Fruit fly (Drosophila melanogaster) Kc167 (cell line): ENCODE measurements around the gene Atox1.

Source experiments
- Myc ChIP-seq: fragments of >200 bp; optimal IDR thresholded peaks from 2 replicates; lab custom pipeline; 2017; ENCODE audit warnings: missing external identifiers
- Sin3A ChIP-seq: fragments of >200 bp; optimal IDR thresholded peaks from 2 replicates; lab custom pipeline; 2018; ENCODE audit warnings: missing external identifiers
- h ChIP-seq: fragments of >200 bp; optimal IDR thresholded peaks from 3 replicates; lab custom pipeline; 2018; ENCODE audit warnings: missing external identifiers
- insv ChIP-seq: fragments of >200 bp; optimal IDR thresholded peaks from 3 replicates; lab custom pipeline; 2018; ENCODE audit warnings: missing external identifiers
- psq ChIP-seq: fragments of >200 bp; optimal IDR thresholded peaks from 2 replicates; lab custom pipeline; 2017; ENCODE audit warnings: missing external identifiers
- ttk ChIP-seq: sonication (Bioruptor generic); optimal IDR thresholded peaks from 2 replicates; lab custom pipeline; 2017; ENCODE audit warnings: missing external identifiers

The Atox1 gene

DNA sequence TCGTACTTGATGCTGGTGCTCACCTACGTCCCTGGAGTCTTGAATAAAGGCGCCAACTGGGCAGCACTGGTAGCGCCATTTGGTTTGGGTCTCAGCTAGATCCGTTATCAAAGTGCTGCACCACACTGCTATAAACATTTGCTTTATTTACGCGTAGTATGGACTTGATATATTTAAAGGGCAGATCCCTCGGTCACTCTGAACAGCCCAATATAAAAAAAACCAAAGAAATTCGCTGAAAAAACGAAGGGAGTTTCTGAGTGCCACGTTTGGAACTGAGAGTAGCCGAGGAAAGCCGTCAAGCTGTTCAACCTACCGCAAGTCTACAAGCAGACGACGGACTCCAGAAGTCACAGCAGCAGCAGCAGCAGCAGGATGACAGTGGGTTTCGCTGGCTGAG is at the start of gene Atox1:
Atox1 (plus strand) TSS at position 181 of the 400 bp plus-strand sequence.
- TF ChIP-seq psq (no peak), Sin3A (lab: Kevin White, UChicago) (no peak), h (lab: Kevin White, UChicago) (no peak), Myc (lab: Kevin White, UChicago) (no peak), ttk (no peak), insv (no peak)

DNA sequence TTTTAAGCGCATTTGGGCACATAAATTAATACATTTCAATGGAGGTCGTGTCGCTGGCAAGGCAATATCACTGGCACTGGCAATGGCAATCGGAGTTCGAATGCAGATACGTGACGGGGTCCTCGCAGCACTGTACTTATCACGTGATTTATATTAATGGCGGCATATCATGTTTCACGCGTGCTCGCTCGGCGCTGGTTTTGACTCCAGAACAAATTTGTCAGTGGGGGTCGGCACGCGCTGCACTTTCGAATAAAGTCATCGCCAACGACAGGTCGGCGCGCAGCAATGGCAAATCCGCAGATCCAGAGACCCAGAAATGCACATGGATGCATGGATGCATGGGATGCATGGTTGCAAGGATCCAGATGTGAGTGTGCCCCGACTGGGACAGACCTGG is 49.5 kb upstream of the Atox1 start:
- TF ChIP-seq h (lab: Kevin White, UChicago) (no peak), Sin3A (lab: Kevin White, UChicago) (no peak), ttk (no peak), Myc (lab: Kevin White, UChicago) (no peak), psq (no peak), insv (no peak)

DNA sequence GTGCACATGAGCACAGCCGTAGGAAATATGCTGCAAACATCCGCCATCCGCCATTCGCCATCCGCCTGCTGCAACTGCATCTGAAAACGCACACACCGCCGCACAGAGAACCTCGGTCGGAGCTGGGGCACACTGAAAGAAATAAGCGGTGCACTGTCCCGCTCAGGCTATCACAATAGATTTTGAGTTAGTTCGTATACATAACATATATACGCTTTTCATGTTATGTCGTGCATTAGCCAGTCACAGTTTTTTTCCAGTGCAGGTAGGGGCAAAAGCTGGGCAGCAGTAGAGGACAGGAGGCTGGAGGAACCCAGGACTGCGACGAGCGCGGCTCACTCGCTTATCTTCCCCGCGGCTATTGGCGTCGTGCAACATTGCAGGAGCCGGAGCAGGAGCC is 46.4 kb upstream of the Atox1 start:
- TF ChIP-seq insv (no peak), psq (no peak), ttk (no peak)

DNA sequence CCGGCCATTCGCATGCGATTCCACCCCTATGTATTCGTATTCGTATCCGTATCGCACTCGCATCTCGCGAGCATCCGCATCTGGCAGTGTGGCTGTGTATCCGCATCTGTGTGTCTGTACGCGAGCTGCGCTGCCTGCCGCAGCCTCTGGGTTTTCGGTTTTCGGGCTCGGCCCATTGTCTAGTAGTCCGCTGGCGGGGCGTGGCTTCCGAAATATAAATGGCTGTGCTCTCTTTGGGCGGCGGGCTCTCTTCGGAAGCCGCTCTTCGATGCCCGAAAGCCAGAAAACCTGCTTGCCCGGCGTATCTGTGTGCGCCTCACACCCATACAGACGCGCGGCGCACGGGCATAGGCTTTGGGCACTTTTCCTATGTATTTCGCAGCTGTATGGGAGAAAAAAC is 42.5 kb upstream of the Atox1 start:
- TF ChIP-seq Myc (lab: Kevin White, UChicago): no peak
- no peak for TF ChIP-seq ttk
- no peak for TF ChIP-seq Sin3A (lab: Kevin White, UChicago)
- no peak for TF ChIP-seq psq
- no peak for TF ChIP-seq h (lab: Kevin White, UChicago)
- no peak for TF ChIP-seq insv

DNA sequence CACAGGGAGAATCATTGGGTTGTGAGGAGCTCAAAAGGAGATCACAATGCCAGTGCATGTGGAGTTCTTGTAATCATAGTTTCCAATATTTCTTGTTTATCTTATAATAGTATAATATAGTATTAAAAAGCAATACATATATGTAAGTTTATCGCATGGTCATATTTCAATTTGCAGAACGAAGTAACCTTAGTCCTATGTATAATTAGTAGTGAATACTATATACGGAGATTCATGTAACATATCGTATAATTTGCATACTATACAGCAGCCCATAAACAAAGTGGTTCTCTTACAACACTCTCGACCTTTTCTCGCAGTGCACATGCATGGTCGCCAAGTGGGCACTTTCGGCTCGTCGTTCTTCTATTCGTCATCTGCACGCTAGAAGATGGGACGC is 38.5 kb upstream of the Atox1 start:
- no peak for TF ChIP-seq ttk

DNA sequence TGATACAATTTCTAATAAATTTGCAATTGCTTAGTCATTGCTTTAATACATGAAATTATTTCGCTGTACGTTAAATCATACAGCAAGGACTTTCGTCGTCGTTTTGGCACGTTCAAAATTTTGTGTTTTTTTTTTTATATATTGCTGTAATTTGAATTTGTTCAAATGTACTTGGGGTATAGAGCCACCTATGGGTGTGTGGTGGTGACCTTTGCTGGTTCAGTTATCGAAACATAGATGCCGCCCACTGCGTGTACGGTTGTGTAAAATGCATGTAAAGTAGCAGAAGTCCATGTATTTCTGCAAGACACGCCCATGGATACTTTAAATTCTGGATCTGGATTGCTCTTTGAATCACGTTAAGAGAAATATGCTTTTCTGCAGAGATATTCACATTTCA is 36.5 kb upstream of the Atox1 start:
- TF ChIP-seq ttk (no peak), psq (no peak), Sin3A (lab: Kevin White, UChicago) (no peak), Myc (lab: Kevin White, UChicago) (no peak), h (lab: Kevin White, UChicago) (no peak), insv (no peak)

DNA sequence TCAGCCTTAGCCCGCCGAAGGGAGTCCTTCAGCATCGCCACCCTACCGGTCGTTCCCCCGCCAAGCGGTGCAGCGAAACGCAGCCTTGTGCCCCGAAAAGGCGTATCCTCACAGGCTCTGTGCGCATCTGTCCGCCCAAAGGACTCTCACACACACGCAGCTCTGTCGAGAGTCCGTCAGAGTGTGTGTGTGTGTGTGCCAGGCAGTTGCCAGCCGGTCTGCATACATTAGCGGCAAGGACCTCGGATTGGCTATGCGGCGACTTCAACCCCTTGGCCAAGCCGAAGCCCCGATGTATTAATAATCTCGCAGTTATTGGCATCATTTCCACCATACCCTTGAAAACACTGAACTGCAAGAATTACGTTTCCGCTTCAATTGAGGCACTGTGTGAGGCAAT is 30.3 kb upstream of the Atox1 start:
- no peak for TF ChIP-seq Sin3A (lab: Kevin White, UChicago)
- no peak for TF ChIP-seq h (lab: Kevin White, UChicago)

DNA sequence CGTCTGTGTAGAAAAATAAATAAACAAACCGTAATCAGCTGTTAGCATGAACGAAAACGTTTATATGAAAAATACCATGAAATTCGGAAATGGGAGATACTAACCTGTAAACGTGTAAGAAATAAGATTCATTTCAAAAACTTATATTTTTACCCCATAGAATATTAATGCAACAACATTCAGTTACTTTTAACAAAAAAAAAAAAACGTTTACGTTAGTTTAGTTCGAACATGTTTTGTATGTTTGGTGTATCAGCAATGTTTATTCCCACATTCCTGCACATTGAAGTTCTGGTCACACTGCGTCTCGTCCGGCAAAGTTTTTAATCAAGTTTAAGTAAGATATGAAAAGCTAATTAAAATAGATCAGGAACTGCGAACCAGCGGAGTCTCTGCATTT is 23.4 kb upstream of the Atox1 start, which contains the start of the genes S1P and CG11307:
S1P (minus strand) TSS at position 23 of the 400 bp plus-strand sequence.
CG11307 (plus strand) TSS at position 270 of the 400 bp plus-strand sequence.
- TF ChIP-seq Sin3A (lab: Kevin White, UChicago): no peak
- no peak for TF ChIP-seq psq
- no peak for TF ChIP-seq Myc (lab: Kevin White, UChicago)
- TF ChIP-seq ttk: no peak
- no peak for TF ChIP-seq h (lab: Kevin White, UChicago)

DNA sequence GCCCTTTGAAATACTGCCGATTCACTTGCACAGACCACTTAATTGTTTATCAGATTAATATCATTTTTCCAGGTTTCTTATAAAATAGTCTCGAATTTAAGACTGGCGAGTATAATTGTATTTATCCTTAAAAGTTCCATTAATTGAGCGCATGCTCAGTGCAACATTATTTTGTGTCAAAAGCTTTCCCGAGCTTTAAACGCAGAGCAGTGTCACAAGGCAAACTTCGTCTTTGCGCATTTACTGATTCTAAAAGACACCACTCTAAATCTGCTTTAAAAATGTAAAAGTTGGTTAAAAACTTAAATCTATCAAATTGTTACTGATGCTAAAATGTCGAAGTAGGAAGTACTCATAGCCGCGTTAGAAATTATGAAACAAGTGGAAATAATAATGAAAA is 15.2 kb upstream of the Atox1 start, which contains the start of the genes CG7166 and Alg11:
CG7166 (minus strand) TSS at position 101 of the 400 bp plus-strand sequence.
Alg11 (plus strand) TSS at position 260 of the 400 bp plus-strand sequence.
- no peak for TF ChIP-seq Sin3A (lab: Kevin White, UChicago)
- TF ChIP-seq ttk: no peak
- TF ChIP-seq insv: no peak
- no peak for TF ChIP-seq h (lab: Kevin White, UChicago)
- TF ChIP-seq Myc (lab: Kevin White, UChicago): no peak
- TF ChIP-seq psq: no peak

DNA sequence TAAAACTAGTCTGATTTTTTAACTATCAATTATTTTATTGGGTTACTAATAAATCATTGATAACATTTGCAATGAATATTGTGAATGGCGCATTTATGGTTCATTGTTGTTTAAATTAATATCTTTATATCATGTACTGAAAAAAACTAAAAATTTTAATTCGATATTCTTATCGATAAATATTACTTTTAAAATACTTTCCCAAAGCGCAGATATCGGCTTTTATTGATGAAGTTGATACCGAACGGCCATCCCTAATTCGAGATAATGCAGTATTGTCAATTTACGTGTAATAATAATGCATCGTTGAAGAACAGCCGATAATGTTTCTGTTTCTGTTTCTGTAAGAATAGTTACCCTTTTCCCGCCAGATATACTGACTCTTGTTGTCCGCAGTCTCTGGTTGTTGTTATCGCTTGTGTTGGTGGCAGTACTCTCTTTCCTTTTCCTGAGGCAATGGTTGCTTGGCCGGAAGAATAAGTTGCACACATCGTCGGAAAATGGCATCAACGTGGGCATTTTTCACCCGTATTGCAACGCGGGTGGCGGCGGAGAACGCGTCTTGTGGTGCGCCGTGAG is 14.7 kb upstream of the Atox1 start:
- TF ChIP-seq psq (no peak), Sin3A (lab: Kevin White, UChicago) (no peak), ttk (no peak), h (lab: Kevin White, UChicago) (no peak), insv (no peak), Myc (lab: Kevin White, UChicago) (no peak)

DNA sequence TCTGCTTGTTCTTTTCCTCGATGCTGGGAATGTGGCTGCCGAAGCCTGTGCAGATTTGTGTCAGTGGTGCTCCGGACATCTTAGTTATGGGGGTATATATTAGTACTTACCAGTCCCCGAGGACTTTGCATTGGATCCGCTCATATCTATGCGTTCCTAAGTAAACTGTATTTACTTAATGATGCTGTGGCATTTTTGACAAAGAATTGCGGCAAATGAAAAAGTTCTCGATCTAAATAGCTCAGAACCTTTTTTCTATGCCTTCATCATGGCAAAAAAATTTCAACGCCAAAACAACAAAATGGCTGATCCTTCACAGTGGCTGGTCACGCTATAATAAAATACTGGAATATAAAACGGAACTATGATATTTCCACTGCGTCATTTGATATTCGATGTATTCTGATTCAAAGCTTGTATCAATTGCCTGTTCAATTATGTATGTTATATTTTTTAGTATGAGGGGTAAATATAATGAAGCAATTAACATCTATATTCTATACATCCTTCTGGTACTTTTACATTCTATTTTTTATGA is 6.6 kb upstream of the Atox1 start, which contains the start of gene MED1:
MED1 (minus strand) TSS at position 295 of the 538 bp plus-strand sequence.
- TF ChIP-seq psq (no peak), h (lab: Kevin White, UChicago) (no peak), ttk (no peak), Myc (lab: Kevin White, UChicago) (no peak), insv (no peak)

DNA sequence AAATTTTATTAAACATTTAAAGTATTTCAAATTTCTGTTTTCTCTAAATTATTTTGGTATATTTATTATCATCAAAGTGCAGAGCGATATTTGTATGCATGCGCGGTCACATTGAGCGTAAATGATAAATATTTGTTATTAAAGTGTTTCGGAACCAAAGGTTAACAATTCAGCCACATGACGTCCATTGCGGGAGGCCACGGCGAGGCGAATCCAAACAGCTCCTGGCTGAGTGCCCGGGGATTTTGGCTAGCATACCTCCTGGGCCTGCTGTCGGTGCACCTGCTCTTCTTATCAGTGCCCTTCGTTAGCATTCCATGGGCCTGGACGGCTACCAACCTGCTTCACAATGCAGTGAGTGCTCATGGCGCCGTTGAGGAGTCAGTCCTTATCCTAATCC is 5.6 kb upstream of the Atox1 start, which contains the start of gene ORMDL:
ORMDL (plus strand) TSS at position 98 of the 400 bp plus-strand sequence.
- TF ChIP-seq ttk (no peak), h (lab: Kevin White, UChicago) (no peak), Myc (lab: Kevin White, UChicago) (no peak), Sin3A (lab: Kevin White, UChicago) (no peak), psq (no peak), insv (no peak)

DNA sequence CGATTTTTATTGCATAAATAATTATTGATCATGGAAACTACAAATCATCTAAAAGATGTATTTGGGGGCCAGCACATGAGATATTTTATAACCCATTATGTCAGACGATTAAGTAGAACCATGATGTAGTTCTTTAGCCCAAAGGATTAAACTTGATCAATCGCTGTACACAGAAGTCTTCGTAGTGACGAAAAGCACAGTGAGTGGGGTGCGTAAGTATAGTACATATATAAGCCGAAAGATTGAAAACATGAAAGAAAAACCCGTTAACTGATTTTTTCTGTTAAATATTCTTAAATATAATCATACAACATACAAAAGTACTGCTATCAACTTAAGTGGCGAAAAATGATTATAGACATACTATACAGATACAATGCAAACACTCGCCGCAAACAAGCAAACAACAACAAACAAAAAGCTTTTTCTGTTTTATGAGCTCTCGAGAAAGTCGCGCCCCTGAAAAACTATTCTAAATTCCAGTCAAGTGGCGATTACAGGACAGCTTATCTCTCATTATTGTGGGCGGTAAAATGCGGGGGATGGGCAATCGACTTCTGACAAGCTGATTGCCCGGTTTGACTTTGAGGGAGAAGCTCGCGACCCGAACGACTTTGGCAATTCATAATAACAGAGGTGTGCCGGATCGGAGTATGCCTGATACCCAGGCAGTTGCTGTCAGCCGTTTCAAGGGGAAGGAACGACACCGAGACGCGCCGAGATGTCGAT is 4.4 kb upstream of the Atox1 start, which contains the start of gene CG32444:
CG32444 (plus strand) TSS at position 683 of the 729 bp plus-strand sequence.
- TF ChIP-seq insv: no peak
- TF ChIP-seq ttk: no peak
- no peak for TF ChIP-seq psq
- no peak for TF ChIP-seq Sin3A (lab: Kevin White, UChicago)
- TF ChIP-seq h (lab: Kevin White, UChicago): no peak
- no peak for TF ChIP-seq Myc (lab: Kevin White, UChicago)
